Worm (Caenorhabditis elegans) whole organism, midembryonic: ENCODE measurements around the gene rfc-4.

Source experiments
- T22C8.4 ChIP-seq: fragments of 200-800 bp; sonication (Bioruptor generic); IDR thresholded peaks from 2 replicates; pipeline ENCODE4 v1.3.6; 2022; ENCODE audit warnings: missing genetic modification characterization, missing compliant biosample characterization
- cog-1 ChIP-seq: sonication (generic microtip); optimal IDR thresholded peaks from 2 replicates; lab custom pipeline; 2016; ENCODE audit warnings: missing genetic modification characterization, missing compliant biosample characterization
- flt-1 ChIP-seq: fragments of 200-800 bp; sonication (Bioruptor generic); IDR thresholded peaks from 2 replicates; pipeline ENCODE4 v1.3.6; 2022; ENCODE audit warnings: missing genetic modification characterization, missing compliant biosample characterization
- ztf-23 ChIP-seq: fragments of 200-800 bp; sonication (Bioruptor generic); IDR thresholded peaks from 2 replicates; pipeline ENCODE4 v1.3.6; 2022; ENCODE audit warnings: missing genetic modification reagents, missing genetic modification characterization, missing compliant biosample characterization
- ztf-29 ChIP-seq: fragments of 200-800 bp; sonication (Bioruptor generic); IDR thresholded peaks from 2 replicates; pipeline ENCODE4 v1.3.6; 2022; ENCODE audit warnings: missing genetic modification reagents, missing genetic modification characterization, missing compliant biosample characterization

- TF ChIP-seq cog-1 = no peak
- TF ChIP-seq flt-1 = no peak
- no peak for TF ChIP-seq ztf-23 (GFP tag; lab: Robert Waterston, UW)
- TF ChIP-seq ztf-29 = no peak
- no peak for TF ChIP-seq T22C8.4 (GFP tag; lab: Robert Waterston, UW)
Measured at ce11 chrIII:6961937-6962504, 10.0 kb upstream of the rfc-4 start, which contains the start of the genes rpn-6.1 and F57B9.1.
